Fruit fly (Drosophila melanogaster) whole organism, embryonic: ENCODE results near the gene Rbfox1.

Source experiments
- CG10979 ChIP-seq: fragments of 200-800 bp; sonication (Bioruptor generic); optimal IDR thresholded peaks from 2 replicates; lab custom pipeline; 2018; ENCODE audit warnings: missing biosample characterization, mild to moderate bottlenecking, missing genetic modification characterization, moderate library complexity
- CG11093 ChIP-seq: fragments of 200-800 bp; sonication (Bioruptor generic); IDR thresholded peaks from 3 replicates; pipeline ENCODE4 v1.3.6; 2022; ENCODE audit warnings: missing biosample characterization, missing genetic modification characterization
- CG11560 ChIP-seq: fragments of 200-800 bp; sonication (Bioruptor generic); IDR thresholded peaks from 3 replicates; pipeline ENCODE4 v1.3.6; 2022; ENCODE audit warnings: missing biosample characterization, missing genetic modification characterization
- CG11696 ChIP-seq: fragments of 200-800 bp; sonication (Bioruptor generic); IDR thresholded peaks from 2 replicates; pipeline ENCODE4 v1.3.6; 2022; ENCODE audit warnings: missing biosample characterization, missing genetic modification characterization
- CG13287 ChIP-seq: fragments of 200-800 bp; sonication (Bioruptor generic); IDR thresholded peaks from 2 replicates; pipeline ENCODE4 v1.3.6; 2022; ENCODE audit warnings: missing biosample characterization, missing genetic modification characterization; ENCODE audit not compliant: partially characterized antibody
- CG13624 ChIP-seq: fragments of 200-800 bp; sonication (Bioruptor generic); optimal IDR thresholded peaks from 2 replicates; lab custom pipeline; 2016; ENCODE audit warnings: missing biosample characterization, missing genetic modification characterization
- CG15479 ChIP-seq: fragments of 200-800 bp; sonication (Bioruptor generic); optimal IDR thresholded peaks from 3 replicates; lab custom pipeline; 2019; ENCODE audit warnings: missing biosample characterization, mild to moderate bottlenecking, missing genetic modification characterization, moderate library complexity
- CG15514 ChIP-seq: fragments of 200-800 bp; sonication (Bioruptor generic); optimal IDR thresholded peaks from 3 replicates; lab custom pipeline; 2017; ENCODE audit warnings: missing biosample characterization, missing genetic modification characterization, mild to moderate bottlenecking, moderate library complexity, missing genetic modification reagents
- CG16815 ChIP-seq: fragments of 200-800 bp; sonication (Bioruptor generic); optimal IDR thresholded peaks from 3 replicates; lab custom pipeline; 2017; ENCODE audit warnings: missing biosample characterization, mild to moderate bottlenecking, missing genetic modification characterization
- CG17568 ChIP-seq: fragments of 200-800 bp; sonication (Bioruptor generic); optimal IDR thresholded peaks from 2 replicates; lab custom pipeline; 2018; ENCODE audit warnings: missing biosample characterization, mild to moderate bottlenecking, missing genetic modification characterization, moderate library complexity
- CG17802 ChIP-seq: fragments of 200-800 bp; sonication (Bioruptor generic); optimal IDR thresholded peaks from 2 replicates; lab custom pipeline; 2018; ENCODE audit warnings: missing biosample characterization, mild to moderate bottlenecking, missing genetic modification characterization, moderate library complexity
- CG17912 ChIP-seq: fragments of 200-800 bp; sonication (Bioruptor generic); optimal IDR thresholded peaks from 2 replicates; lab custom pipeline; 2018; ENCODE audit warnings: missing biosample characterization, mild to moderate bottlenecking, missing genetic modification characterization
- CG18262 ChIP-seq: fragments of 200-800 bp; optimal IDR thresholded peaks from 3 replicates; lab custom pipeline; 2019; ENCODE audit warnings: missing biosample characterization, mild to moderate bottlenecking, missing genetic modification characterization, moderate library complexity
- CG18599 ChIP-seq: fragments of 200-800 bp; sonication (Bioruptor generic); optimal IDR thresholded peaks from 3 replicates; lab custom pipeline; 2017; ENCODE audit warnings: missing biosample characterization, missing genetic modification characterization, mild to moderate bottlenecking, moderate library complexity, missing genetic modification reagents
- CG2129 ChIP-seq: fragments of 200-800 bp; sonication (Bioruptor generic); IDR thresholded peaks from 2 replicates; pipeline ENCODE4 v1.3.6; 2022; ENCODE audit warnings: missing biosample characterization, missing genetic modification characterization; ENCODE audit not compliant: partially characterized antibody
- CG2875 ChIP-seq: fragments of 200-800 bp; sonication (Bioruptor generic); optimal IDR thresholded peaks from 2 replicates; lab custom pipeline; 2017; ENCODE audit warnings: missing biosample characterization, mild to moderate bottlenecking, missing genetic modification characterization, missing genetic modification reagents
- CG30403 ChIP-seq: fragments of 200-800 bp; sonication (Bioruptor generic); optimal IDR thresholded peaks from 3 replicates; lab custom pipeline; 2016; ENCODE audit warnings: missing biosample characterization, missing genetic modification characterization
- CG4730 ChIP-seq: fragments of 200-800 bp; sonication (Bioruptor generic); IDR thresholded peaks from 2 replicates; pipeline ENCODE4 v1.3.6; 2022; ENCODE audit warnings: missing biosample characterization, missing genetic modification characterization
- CG4820 ChIP-seq: fragments of 200-800 bp; sonication (Bioruptor generic); optimal IDR thresholded peaks from 3 replicates; lab custom pipeline; 2016; ENCODE audit warnings: missing biosample characterization, missing genetic modification characterization
- CG6765 ChIP-seq: fragments of 200-800 bp; sonication (Bioruptor generic); optimal IDR thresholded peaks from 3 replicates; lab custom pipeline; 2017; ENCODE audit warnings: missing biosample characterization, mild to moderate bottlenecking, missing genetic modification characterization
- CG6854 ChIP-seq: fragments of 200-800 bp; sonication (Bioruptor generic); optimal IDR thresholded peaks from 3 replicates; lab custom pipeline; 2017; ENCODE audit warnings: missing biosample characterization, mild to moderate bottlenecking, missing genetic modification characterization
- CG7839 ChIP-seq: fragments of 200-800 bp; sonication (Bioruptor generic); optimal IDR thresholded peaks from 3 replicates; lab custom pipeline; 2018; ENCODE audit warnings: missing biosample characterization, mild to moderate bottlenecking, missing genetic modification characterization, moderate library complexity
- CHES-1-like ChIP-seq: fragments of 200-800 bp; sonication (Bioruptor generic); optimal IDR thresholded peaks from 2 replicates; lab custom pipeline; 2016; ENCODE audit warnings: missing biosample characterization, missing genetic modification characterization
- D ChIP-seq, 2 experiments: fragments of 200-800 bp in 1 of 2; fragments of >200 bp in 1 of 2; sonication (Bioruptor generic) in 1 of 2; optimal IDR thresholded peaks; 2 replicates in 1 of 2; 3 replicates in 1 of 2; lab custom pipeline; 2017; ENCODE audit warnings: mild to moderate bottlenecking in 1 of 2, missing biosample characterization in 1 of 2, missing genetic modification characterization in 1 of 2, missing genetic modification reagents in 1 of 2
- Dek ChIP-seq: fragments of 200-800 bp; sonication (Bioruptor generic); optimal IDR thresholded peaks from 3 replicates; lab custom pipeline; 2019; ENCODE audit warnings: missing biosample characterization, mild to moderate bottlenecking, missing genetic modification characterization, moderate library complexity
- Dfd ChIP-seq, 2 experiments: fragments of >200 bp; optimal IDR thresholded peaks; 2 replicates each; lab custom pipeline; 2017; ENCODE audit warnings: missing biosample characterization in 2 of 2, missing genetic modification characterization in 2 of 2
- Doc3 ChIP-seq: fragments of 200-800 bp; sonication (Bioruptor generic); IDR thresholded peaks from 3 replicates; pipeline ENCODE4 v1.3.6; 2022; ENCODE audit warnings: missing biosample characterization, missing genetic modification characterization; ENCODE audit not compliant: partially characterized antibody
- Hey ChIP-seq: fragments of 200-800 bp; sonication (Bioruptor generic); optimal IDR thresholded peaks from 3 replicates; lab custom pipeline; 2018; ENCODE audit warnings: missing biosample characterization, mild to moderate bottlenecking, missing genetic modification characterization
- Mes4 ChIP-seq: fragments of 200-800 bp; sonication (Bioruptor generic); optimal IDR thresholded peaks from 2 replicates; lab custom pipeline; 2016; ENCODE audit warnings: missing biosample characterization, missing genetic modification characterization
- Sox102F ChIP-seq: fragments of 200-800 bp; sonication (Bioruptor generic); optimal IDR thresholded peaks from 2 replicates; lab custom pipeline; 2018; ENCODE audit warnings: missing biosample characterization, mild to moderate bottlenecking, missing genetic modification characterization, moderate library complexity
- Usf ChIP-seq: fragments of 200-800 bp; sonication (Bioruptor generic); optimal IDR thresholded peaks from 2 replicates; lab custom pipeline; 2017; ENCODE audit warnings: missing genotype, missing biosample characterization, missing genetic modification characterization
- ara ChIP-seq: fragments of 200-800 bp; sonication (Bioruptor generic); IDR thresholded peaks from 2 replicates; pipeline ENCODE4 v1.3.6; 2022; ENCODE audit warnings: missing biosample characterization, missing genetic modification characterization
- ato ChIP-seq: fragments of 200-800 bp; sonication (Bioruptor generic); IDR thresholded peaks from 2 replicates; pipeline ENCODE4 v1.3.6; 2022; ENCODE audit warnings: missing biosample characterization, missing genetic modification characterization; ENCODE audit not compliant: partially characterized antibody
- bbx ChIP-seq: fragments of 200-800 bp; sonication (Bioruptor generic); IDR thresholded peaks from 2 replicates; pipeline ENCODE4 v1.3.6; 2022; ENCODE audit warnings: missing biosample characterization, missing genetic modification characterization; ENCODE audit not compliant: partially characterized antibody
- croc ChIP-seq: fragments of 200-800 bp; sonication (Bioruptor generic); conservative IDR thresholded peaks from 3 replicates; pipeline ENCODE4 v1.3.6; 2022; ENCODE audit warnings: missing biosample characterization, missing genetic modification characterization
- dan ChIP-seq: fragments of 200-800 bp; sonication (Bioruptor generic); IDR thresholded peaks from 2 replicates; pipeline ENCODE4 v1.3.6; 2022; ENCODE audit warnings: missing biosample characterization, missing genetic modification characterization
- dm ChIP-seq: fragments of 200-800 bp; sonication (Bioruptor generic); optimal IDR thresholded peaks from 3 replicates; lab custom pipeline; 2016; ENCODE audit warnings: missing biosample characterization, missing genetic modification characterization
- dmrt99B ChIP-seq: fragments of 200-800 bp; sonication (Bioruptor generic); optimal IDR thresholded peaks from 2 replicates; lab custom pipeline; 2018; ENCODE audit warnings: missing biosample characterization, mild to moderate bottlenecking, missing genetic modification characterization, moderate library complexity
- en ChIP-seq: fragments of 200-800 bp; sonication (Bioruptor generic); optimal IDR thresholded peaks from 2 replicates; lab custom pipeline; 2016; ENCODE audit warnings: missing biosample characterization, missing genetic modification characterization
- gcm2 ChIP-seq: fragments of 200-800 bp; sonication (Bioruptor generic); optimal IDR thresholded peaks from 2 replicates; lab custom pipeline; 2016; ENCODE audit warnings: missing biosample characterization, missing genetic modification characterization
- lov ChIP-seq, 2 experiments: fragments of 200-800 bp in 1 of 2; fragments of >200 bp in 1 of 2; sonication (Bioruptor generic) in 1 of 2; IDR thresholded peaks in 1 of 2; optimal IDR thresholded peaks in 1 of 2; 2 replicates in 1 of 2; 3 replicates in 1 of 2; pipeline versions ENCODE4 v1.3.6 to Lab custom; 2017 to 2022; ENCODE audit warnings: missing biosample characterization in 1 of 2, missing genetic modification characterization in 1 of 2
- nmo ChIP-seq: fragments of 200-800 bp; sonication (Bioruptor generic); optimal IDR thresholded peaks from 2 replicates; lab custom pipeline; 2018; ENCODE audit warnings: missing biosample characterization, mild to moderate bottlenecking, missing genetic modification characterization, moderate library complexity
- peb ChIP-seq: fragments of 200-800 bp; sonication (Bioruptor generic); IDR thresholded peaks from 2 replicates; pipeline ENCODE4 v1.3.6; 2022; ENCODE audit warnings: missing biosample characterization, missing genetic modification characterization
- scrt ChIP-seq: fragments of 200-800 bp; sonication (Bioruptor generic); optimal IDR thresholded peaks from 2 replicates; lab custom pipeline; 2018; ENCODE audit warnings: missing biosample characterization, mild to moderate bottlenecking, missing genetic modification characterization, moderate library complexity
- sr ChIP-seq: fragments of 200-800 bp; sonication (Bioruptor generic); IDR thresholded peaks from 3 replicates; pipeline ENCODE4 v1.3.6; 2022; ENCODE audit warnings: missing biosample characterization, missing genetic modification characterization
- tap ChIP-seq: fragments of 200-800 bp; optimal IDR thresholded peaks from 3 replicates; lab custom pipeline; 2019; ENCODE audit warnings: missing biosample characterization, mild to moderate bottlenecking, missing genetic modification characterization, moderate library complexity
- trem ChIP-seq: fragments of 200-800 bp; optimal IDR thresholded peaks from 3 replicates; lab custom pipeline; 2019; ENCODE audit warnings: missing biosample characterization, mild to moderate bottlenecking, missing genetic modification characterization, moderate library complexity
- wor ChIP-seq: fragments of 200-800 bp; sonication (Bioruptor generic); IDR thresholded peaks from 2 replicates; pipeline ENCODE4 v1.3.6; 2022; ENCODE audit warnings: missing biosample characterization, missing genetic modification characterization

Gene Rbfox1

DNA sequence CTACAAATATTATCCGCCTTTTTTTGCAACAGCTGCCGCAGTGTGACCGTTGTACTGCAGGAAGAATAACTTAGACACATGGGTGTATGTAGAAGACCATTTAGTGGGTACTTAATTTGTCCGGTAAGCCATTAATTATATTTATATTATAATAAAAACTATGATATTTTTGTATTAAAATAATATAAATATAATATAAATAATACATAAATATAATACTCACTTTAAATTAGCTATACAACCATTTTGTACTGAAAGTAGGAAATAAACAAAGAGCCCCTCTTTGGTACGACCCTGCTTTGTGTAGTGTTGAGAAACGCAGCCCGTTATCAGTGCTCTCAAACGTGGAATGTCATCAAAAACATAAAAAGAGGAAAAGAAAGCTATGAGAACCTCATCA lies 156.6 kb downstream of the Rbfox1 start, which contains the start of gene Cnep1r2 (continued):
- TF ChIP-seq CG6765 (GFP tag; lab: Kevin White, UChicago) = peak; percentile 94
- TF ChIP-seq sr (GFP tag; lab: Robert Waterston, UW) = peak; percentile 68; the same call in 1 of the 3 replicates
- peak; percentile 63 for TF ChIP-seq CG13624 (GFP tag; lab: Kevin White, UChicago)
- TF ChIP-seq scrt (GFP tag; lab: Kevin White, UChicago) = peak; percentile 89
- no peak for TF ChIP-seq en (GFP tag; lab: Kevin White, UChicago)
- TF ChIP-seq CG11093 (GFP tag; lab: Robert Waterston, UW) = peak; percentile 94
- peak; percentile 90 for TF ChIP-seq CG30403 (GFP tag; lab: Kevin White, UChicago)
- TF ChIP-seq CG16815 = peak; percentile 95
- peak; percentile 77 for TF ChIP-seq peb (GFP tag; lab: Robert Waterston, UW)
- no peak for TF ChIP-seq gcm2 (GFP tag; lab: Kevin White, UChicago)
- peak; percentile 91 for TF ChIP-seq tap (tag; lab: Kevin White, UChicago)
- TF ChIP-seq Doc3 (GFP tag; lab: Robert Waterston, UW) = no peak
- TF ChIP-seq CG15514 (GFP tag; lab: Kevin White, UChicago) = peak; percentile 81
- peak; percentile 88 for TF ChIP-seq CG17568
- no peak for TF ChIP-seq Dfd (GFP tag; optimal IDR thresholded peaks at IDR 0.05; lab: Kevin White, UChicago)
- peak; percentile 97 for TF ChIP-seq croc
- TF ChIP-seq CG4730 (GFP tag; lab: Robert Waterston, UW) = peak; percentile 91
- no peak for TF ChIP-seq CG2129
- no peak for TF ChIP-seq Mes4 (GFP tag; lab: Kevin White, UChicago)
- TF ChIP-seq CG15479 (GFP tag; lab: Kevin White, UChicago) = peak; percentile 75
- peak; percentile 68 for TF ChIP-seq Hey (tag; lab: Kevin White, UChicago)
- TF ChIP-seq CG11696 (GFP tag; lab: Robert Waterston, UW) = peak; percentile 79
- TF ChIP-seq D (optimal IDR thresholded peaks at IDR 0.05; lab: Kevin White, UChicago) = no peak
- peak; percentile 93 for TF ChIP-seq D (GFP tag; optimal IDR thresholded peaks at IDR 0.05; lab: Kevin White, UChicago)
- no peak for TF ChIP-seq ato (GFP tag; lab: Robert Waterston, UW)
- peak; percentile 80 for TF ChIP-seq dan
- peak; percentile 98 for TF ChIP-seq CG18262 (tag; lab: Kevin White, UChicago)
- peak; percentile 94 for TF ChIP-seq Usf (GFP tag; lab: Kevin White, UChicago)
- TF ChIP-seq CHES-1-like (GFP tag; lab: Kevin White, UChicago) = peak; percentile 18
- peak; percentile 27; the same call in 1 of the 2 replicates for TF ChIP-seq CG13287 (GFP tag; lab: Robert Waterston, UW)
- TF ChIP-seq lov (optimal IDR thresholded peaks at IDR 0.05; lab: Kevin White, UChicago) = no peak
- TF ChIP-seq lov (GFP tag; IDR thresholded peaks at IDR 0.05; lab: Robert Waterston, UW) = peak; percentile 85
- TF ChIP-seq CG2875 = peak; percentile 88
- TF ChIP-seq dm = peak; percentile 1
- TF ChIP-seq trem (tag; lab: Kevin White, UChicago) = peak; percentile 95
- peak; percentile 89 for TF ChIP-seq CG17912 (GFP tag; lab: Kevin White, UChicago)
- TF ChIP-seq wor (GFP tag; lab: Robert Waterston, UW) = peak; percentile 94
- peak; percentile 98 for TF ChIP-seq CG7839 (tag; lab: Kevin White, UChicago)
- peak; percentile 96 for TF ChIP-seq CG18599
- TF ChIP-seq Sox102F = peak; percentile 96
- peak; percentile 91 for TF ChIP-seq CG11560
- TF ChIP-seq dmrt99B (tag; lab: Kevin White, UChicago) = peak; percentile 96
- TF ChIP-seq CG4820 (GFP tag; lab: Kevin White, UChicago) = peak; percentile 88
- 0 out of 2 replicates have a peak, but pooled peaks have one; percentile 20 for TF ChIP-seq bbx
- peak; percentile 96 for TF ChIP-seq CG10979 (tag; lab: Kevin White, UChicago)
- peak; percentile 90 for TF ChIP-seq ara (GFP tag; lab: Robert Waterston, UW)
- peak; percentile 74 for TF ChIP-seq CG17802
- TF ChIP-seq Dek (tag; lab: Kevin White, UChicago) = peak; percentile 96
- TF ChIP-seq CG6854 (GFP tag; lab: Kevin White, UChicago) = peak; percentile 82
- TF ChIP-seq nmo (GFP tag; lab: Kevin White, UChicago) = peak; percentile 99
